Fruit fly (Drosophila melanogaster): ENCODE results near the gene Mvl.

DNA sequence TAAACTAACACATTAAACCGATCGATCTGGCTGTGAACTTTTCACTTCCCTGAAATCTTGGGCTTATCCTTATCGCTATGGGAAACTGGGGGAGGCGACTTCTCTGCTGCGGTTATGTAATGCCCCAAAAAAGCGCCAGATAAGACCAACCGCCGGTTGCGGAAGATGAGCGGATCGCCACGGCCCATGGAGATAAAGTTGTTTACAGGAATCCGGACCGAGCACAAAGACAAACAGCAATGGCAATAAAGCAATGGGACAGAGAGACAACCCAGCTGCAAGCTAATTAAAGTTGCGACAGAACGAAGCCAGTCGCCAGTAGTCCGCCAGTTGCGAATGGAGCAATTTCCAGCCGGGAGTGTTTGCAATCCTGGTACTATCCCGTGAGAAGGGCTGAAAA is 45.0 kb downstream of the Mvl start, which contains the start of gene CG5697:
- TF ChIP-seq Blimp-1 (GFP tag; optimal IDR thresholded peaks at IDR 0.05): no peak
- TF ChIP-seq Eip75B (GFP tag; optimal IDR thresholded peaks at IDR 0.05): no peak
- TF ChIP-seq CG4318 (GFP tag; optimal IDR thresholded peaks at IDR 0.05): no peak
- no peak for TF ChIP-seq dac (GFP tag; optimal IDR thresholded peaks at IDR 0.05)
- no peak for TF ChIP-seq CG34406 (GFP tag; optimal IDR thresholded peaks at IDR 0.05)
- TF ChIP-seq fd59A (GFP tag; optimal IDR thresholded peaks at IDR 0.05): no peak
- no peak for TF ChIP-seq pdm3 (GFP tag; optimal IDR thresholded peaks at IDR 0.05)
- no peak for TF ChIP-seq CG9139 (GFP tag; optimal IDR thresholded peaks at IDR 0.05)
- no peak for TF ChIP-seq Lpt (GFP tag; optimal IDR thresholded peaks at IDR 0.05)
- no peak for TF ChIP-seq Sox102F (GFP tag; optimal IDR thresholded peaks at IDR 0.05)
- no peak for TF ChIP-seq Ets21C (GFP tag; optimal IDR thresholded peaks at IDR 0.05)
- TF ChIP-seq CG8632 (GFP tag; optimal IDR thresholded peaks at IDR 0.05): no peak

All from whole organism, prepupa.